Fruit fly (Drosophila melanogaster) S2 (cell line): ENCODE measurements around the gene CG34043.

ENCODE experiments used
- CG8478 ChIP-seq: fragments of >200 bp; optimal IDR thresholded peaks from 2 replicates; lab custom pipeline; 2018
- CTCF ChIP-seq, 2 experiments: fragments of >200 bp; optimal IDR thresholded peaks; 2 replicates each; lab custom pipeline; 2018

Gene CG34043

DNA sequence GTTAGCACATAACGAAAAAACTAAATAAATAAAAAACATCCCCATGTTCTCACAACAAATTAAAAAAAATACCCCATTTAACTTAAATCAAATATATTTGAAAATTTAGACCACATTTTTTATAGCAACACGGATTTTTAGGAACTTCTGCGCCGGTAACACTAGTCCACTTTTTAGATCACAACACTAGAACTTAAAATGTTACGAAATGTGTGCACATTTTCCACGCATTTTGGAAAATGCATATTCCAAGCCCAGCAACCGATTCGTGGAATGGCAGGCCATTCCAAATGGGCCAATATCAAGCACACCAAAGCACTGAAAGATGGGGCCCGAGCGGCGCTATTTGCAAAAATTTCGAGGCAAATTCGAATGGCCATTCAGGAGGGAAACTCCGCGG is 12.0 kb downstream of the CG34043 start, which contains the start of gene CG4957:
Gene CG4957 (plus strand): TSS at position 185 of the 400 bp plus-strand sequence.
- TF ChIP-seq CG8478 (lab: Kevin White, UChicago) (no peak), CTCF (optimal IDR thresholded peaks at IDR 0.05; lab: Kevin White, UChicago) (no peak)

DNA sequence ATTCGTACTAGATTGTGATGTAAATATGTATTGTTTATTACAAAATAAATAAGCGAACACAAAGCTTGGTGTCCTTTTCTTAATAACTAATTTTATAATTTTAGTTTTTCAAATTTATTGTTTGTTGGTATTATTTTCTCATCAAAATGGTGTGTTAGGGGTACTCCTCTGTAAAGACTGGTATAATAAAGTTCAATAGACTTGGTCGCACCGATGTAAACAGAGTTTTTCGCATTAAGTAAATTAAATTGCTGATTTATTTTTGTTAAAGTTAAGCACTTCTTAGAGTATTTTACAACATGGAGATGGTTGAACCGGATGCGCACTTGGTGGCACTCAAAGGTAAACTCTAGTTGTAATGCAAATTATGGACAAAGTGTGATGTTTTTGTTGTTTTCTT is 14.2 kb downstream of the CG34043 start, which contains the start of gene CG4953:
Gene CG4953 (plus strand): TSS at position 193 of the 400 bp plus-strand sequence.
- TF ChIP-seq CTCF (optimal IDR thresholded peaks at IDR 0.05; lab: Kevin White, UChicago) = no peak
- no peak for TF ChIP-seq CG8478 (lab: Kevin White, UChicago)

dm6 chr2L:10265129-10265528 is 15.5 kb downstream of the CG34043 start, which contains the start of gene Mob3:
Gene Mob3 (plus strand): TSS chr2L:10265336.
- no peak for TF ChIP-seq CTCF (optimal IDR thresholded peaks at IDR 0.05; lab: Kevin White, UChicago)
- TF ChIP-seq CG8478 (lab: Kevin White, UChicago) = no peak

- no peak for TF ChIP-seq CTCF (optimal IDR thresholded peaks at IDR 0.05; lab: Kevin White, UChicago)
Observed at dm6 chr2L:10263830-10264634, 16.6 kb downstream of the CG34043 start, which contains the start of gene REPTOR-BP. Gene REPTOR-BP (plus strand): TSS chr2L:10264125.

dm6 chr2L:10263343-10263744 is 17.3 kb downstream of the CG34043 start, which contains the start of gene Rsf1:
Gene Rsf1 (minus strand): TSS chr2L:10263554.
- peak in 1 of 2 experiments; percentile 13 for TF ChIP-seq CTCF (optimal IDR thresholded peaks at IDR 0.05; lab: Kevin White, UChicago)
- TF ChIP-seq CG8478 (lab: Kevin White, UChicago) = no peak

DNA sequence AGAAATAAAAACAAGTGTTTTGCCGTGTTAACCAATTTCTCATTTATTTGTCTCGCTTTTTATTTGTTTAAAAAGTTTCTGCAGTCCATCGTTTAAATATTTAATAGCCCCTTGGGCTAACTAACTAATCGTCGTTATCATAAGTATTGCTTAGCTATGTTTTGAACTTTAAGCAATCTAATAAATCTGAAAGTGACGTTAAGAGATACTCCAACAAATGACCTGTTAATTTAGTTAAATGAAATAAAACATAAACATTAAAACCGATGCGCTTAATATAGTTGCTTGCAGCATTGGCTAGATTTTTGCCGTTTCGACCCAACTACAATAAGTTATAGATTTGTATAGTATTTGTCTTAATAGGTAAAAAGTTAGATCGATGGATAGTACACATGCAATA is 18.9 kb downstream of the CG34043 start:
- no peak for TF ChIP-seq CTCF (optimal IDR thresholded peaks at IDR 0.05; lab: Kevin White, UChicago)
- no peak for TF ChIP-seq CG8478 (lab: Kevin White, UChicago)

- TF ChIP-seq CTCF (optimal IDR thresholded peaks at IDR 0.05; lab: Kevin White, UChicago) = peak in 1 of 2 experiments; percentile 3
- no peak for TF ChIP-seq CG8478 (lab: Kevin White, UChicago)
Observed at dm6 chr2L:10260750-10261493, 19.8 kb downstream of the CG34043 start, which contains the start of gene Pten. Gene Pten (minus strand): TSS chr2L:10261049.

dm6 chr2L:10259960-10260749 is 20.5 kb downstream of the CG34043 start:
- TF ChIP-seq CG8478 (lab: Kevin White, UChicago) (no peak), CTCF (optimal IDR thresholded peaks at IDR 0.05; lab: Kevin White, UChicago) (no peak)

dm6 chr2L:10255725-10256158 is 24.9 kb downstream of the CG34043 start, which contains the start of gene CG5676:
Gene CG5676 (minus strand): TSS chr2L:10255891.
- no peak for TF ChIP-seq CG8478 (lab: Kevin White, UChicago)
- TF ChIP-seq CTCF (optimal IDR thresholded peaks at IDR 0.05; lab: Kevin White, UChicago) = no peak

- TF ChIP-seq CTCF (optimal IDR thresholded peaks at IDR 0.05; lab: Kevin White, UChicago) (no peak), CG8478 (lab: Kevin White, UChicago) (no peak)
Observed at dm6 chr2L:10251592-10251991, 29.1 kb downstream of the CG34043 start, which contains the start of gene Ror. Gene Ror (plus strand): TSS chr2L:10251843.

dm6 chr2L:10250441-10250847 is 30.2 kb downstream of the CG34043 start, which contains the start of the genes bsk and CG31717:
Gene bsk (minus strand): TSS chr2L:10250501.
Gene CG31717 (plus strand): TSS chr2L:10250737.
- TF ChIP-seq CTCF (optimal IDR thresholded peaks at IDR 0.05; lab: Kevin White, UChicago) (no peak), CG8478 (lab: Kevin White, UChicago) (no peak)

- no peak for TF ChIP-seq CTCF (optimal IDR thresholded peaks at IDR 0.05; lab: Kevin White, UChicago)
- no peak for TF ChIP-seq CG8478 (lab: Kevin White, UChicago)
Observed at dm6 chr2L:10249655-10250202, 30.9 kb downstream of the CG34043 start.

dm6 chr2L:10246785-10247190 is 33.9 kb downstream of the CG34043 start, which contains the start of gene chico:
Gene chico (minus strand): TSS chr2L:10247078.
- TF ChIP-seq CTCF (optimal IDR thresholded peaks at IDR 0.05; lab: Kevin White, UChicago) (peak; percentile 45 to 46), CG8478 (lab: Kevin White, UChicago) (no peak)
